Worm (Caenorhabditis elegans): ENCODE measurements around the gene hmg-11.

ce11 chrII:4638241-4638640 is 34.6 kb upstream of the hmg-11 start, which contains the start of gene che-10:
- no peak for TF ChIP-seq hnd-1 (tag; optimal IDR thresholded peaks at IDR 0.05)
- no peak for TF ChIP-seq tbx-11 (GFP tag; IDR thresholded peaks at IDR 0.05)
- TF ChIP-seq ama-1 (optimal IDR thresholded peaks at IDR 0.05), result no peak
- no peak for TF ChIP-seq tra-4 (tag; optimal IDR thresholded peaks at IDR 0.05)
- no peak for TF ChIP-seq F13C5.2 (tag; optimal IDR thresholded peaks at IDR 0.05)
- no peak for TF ChIP-seq hmbx-1 (tag; optimal IDR thresholded peaks at IDR 0.05)
- no peak for TF ChIP-seq hmg-4 (GFP tag; optimal IDR thresholded peaks at IDR 0.05)
- no peak for TF ChIP-seq sea-1 (GFP tag; conservative IDR thresholded peaks at IDR 0.05)
- TF ChIP-seq scrt-1 (GFP tag; IDR thresholded peaks at IDR 0.05), result no peak
- no peak for TF ChIP-seq aly-1 (tag; optimal IDR thresholded peaks at IDR 0.05)
- no peak for TF ChIP-seq tbx-37 (GFP tag; conservative IDR thresholded peaks at IDR 0.05)
